Worm (Caenorhabditis elegans) whole organism, late embryonic: ENCODE results near the gene rpac-40.

ENCODE experiments used
- ama-1 ChIP-seq: fragments of 150-350 bp; optimal IDR thresholded peaks from 2 replicates; lab custom pipeline; 2014
- fkh-10 ChIP-seq: fragments of 150-350 bp; optimal IDR thresholded peaks from 2 replicates; lab custom pipeline; 2014; ENCODE audit warnings: missing biosample characterization, missing genetic modification reagents, missing genetic modification characterization
- ref-2 ChIP-seq: sonication (generic microtip); optimal IDR thresholded peaks from 2 replicates; lab custom pipeline; 2016; ENCODE audit warnings: missing genetic modification characterization, missing compliant biosample characterization
- zip-5 ChIP-seq: sonication (generic microtip); optimal IDR thresholded peaks from 2 replicates; lab custom pipeline; 2016; ENCODE audit warnings: missing genetic modification characterization, missing compliant biosample characterization

DNA sequence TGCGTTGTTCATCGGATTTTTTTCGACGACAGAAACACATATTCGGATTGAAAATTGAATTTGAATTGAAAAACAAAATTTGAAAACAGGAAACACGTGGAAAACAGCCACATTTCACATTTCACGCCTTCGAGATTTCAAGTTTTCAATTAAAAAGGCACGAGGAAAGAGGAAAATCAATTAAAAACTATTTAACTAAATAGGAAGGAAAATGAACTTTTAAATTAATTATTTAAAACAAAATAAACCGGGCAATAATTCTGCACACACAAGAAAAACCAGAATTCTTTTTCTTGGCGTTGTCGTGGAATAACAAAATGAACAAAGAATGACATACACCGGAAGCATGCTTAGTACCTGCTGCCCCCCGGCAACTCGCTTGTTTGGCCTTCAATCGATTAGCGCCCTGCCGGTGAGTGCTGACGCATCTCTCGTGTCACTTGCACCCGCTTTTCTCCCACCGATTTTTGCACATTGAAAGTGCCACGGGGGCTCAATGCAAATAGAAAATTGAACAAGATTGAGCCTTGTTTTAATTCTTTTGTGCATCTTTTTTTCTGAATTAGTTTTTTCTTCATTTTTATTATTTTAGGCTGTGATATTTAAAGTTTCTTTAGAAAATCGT lies 4.6 kb upstream of the rpac-40 start, which contains the start of gene Y45G5AM.9:
- TF ChIP-seq ref-2 (peak; percentile 82), ama-1 (lab: Kevin White, UChicago) (no peak), zip-5 (tag; lab: Kevin White, UChicago) (no peak), fkh-10 (peak; percentile 8)
